Fruit fly (Drosophila melanogaster) whole organism, pupa: ENCODE measurements around the gene CG10252.

Experiments used
- CG10348 ChIP-seq: fragments of 200-800 bp; sonication (Bioruptor generic); IDR thresholded peaks from 2 replicates; pipeline ENCODE4 v1.3.6; 2022; ENCODE audit warnings: missing biosample characterization, missing genetic modification characterization
- CG12605 ChIP-seq: fragments of 200-800 bp; sonication (Bioruptor generic); IDR thresholded peaks from 2 replicates; pipeline ENCODE4 v1.3.6; 2022; ENCODE audit warnings: missing biosample characterization, missing genetic modification characterization
- CG13204 ChIP-seq: fragments of 200-800 bp; sonication (Bioruptor generic); optimal IDR thresholded peaks from 2 replicates; lab custom pipeline; 2018; ENCODE audit warnings: missing biosample characterization, mild to moderate bottlenecking, missing genetic modification characterization, moderate library complexity
- CG14655 ChIP-seq: fragments of 200-800 bp; sonication (Bioruptor generic); optimal IDR thresholded peaks from 3 replicates; lab custom pipeline; 2017; ENCODE audit warnings: mild to moderate bottlenecking, missing biosample characterization, missing genetic modification reagents, missing genetic modification characterization
- CG15710 ChIP-seq: fragments of 200-800 bp; sonication (Bioruptor generic); optimal IDR thresholded peaks from 2 replicates; lab custom pipeline; 2018; ENCODE audit warnings: missing biosample characterization, mild to moderate bottlenecking, missing genetic modification characterization, moderate library complexity
- CG17806 ChIP-seq: fragments of 200-800 bp; sonication (Bioruptor generic); optimal IDR thresholded peaks from 2 replicates; lab custom pipeline; 2018; ENCODE audit warnings: missing biosample characterization, mild to moderate bottlenecking, missing genetic modification characterization, moderate library complexity
- CG32121 ChIP-seq: fragments of 200-800 bp; sonication (Bioruptor generic); IDR thresholded peaks from 2 replicates; pipeline ENCODE4 v1.3.6; 2022; ENCODE audit warnings: missing biosample characterization, missing genetic modification characterization
- CG34367 ChIP-seq: fragments of 200-800 bp; sonication (Bioruptor generic); optimal IDR thresholded peaks from 2 replicates; lab custom pipeline; 2018; ENCODE audit warnings: missing biosample characterization, mild to moderate bottlenecking, missing genetic modification characterization
- CG4496 ChIP-seq: fragments of 200-800 bp; sonication (Bioruptor generic); IDR thresholded peaks from 3 replicates; pipeline ENCODE4 v1.3.6; 2022; ENCODE audit warnings: missing biosample characterization, missing genetic modification characterization
- CG8159 ChIP-seq: fragments of 200-800 bp; sonication (Bioruptor generic); optimal IDR thresholded peaks from 3 replicates; lab custom pipeline; 2018; ENCODE audit warnings: missing biosample characterization, mild to moderate bottlenecking, missing genetic modification characterization, moderate library complexity
- CG8301 ChIP-seq: fragments of 200-800 bp; sonication (Bioruptor generic); optimal IDR thresholded peaks from 2 replicates; lab custom pipeline; 2018; ENCODE audit warnings: missing biosample characterization, mild to moderate bottlenecking, missing genetic modification characterization
- CG9948 ChIP-seq: fragments of 200-800 bp; sonication (Bioruptor generic); optimal IDR thresholded peaks from 2 replicates; lab custom pipeline; 2018; ENCODE audit warnings: missing biosample characterization, mild to moderate bottlenecking, missing genetic modification characterization, moderate library complexity
- D1 ChIP-seq: fragments of 200-800 bp; sonication (Bioruptor generic); optimal IDR thresholded peaks from 2 replicates; lab custom pipeline; 2018; ENCODE audit warnings: missing biosample characterization, mild to moderate bottlenecking, missing genetic modification characterization, moderate library complexity
- EcR ChIP-seq: fragments of 200-800 bp; sonication (Bioruptor generic); optimal IDR thresholded peaks from 3 replicates; lab custom pipeline; 2019; ENCODE audit warnings: missing biosample characterization, missing genetic modification characterization, mild to moderate bottlenecking, moderate library complexity, missing genetic modification reagents
- Ets98B ChIP-seq: fragments of 200-800 bp; sonication (Bioruptor generic); IDR thresholded peaks from 2 replicates; pipeline ENCODE4 v1.3.6; 2022; ENCODE audit warnings: missing biosample characterization, missing genetic modification characterization
- Pif1A ChIP-seq: fragments of 200-800 bp; sonication (Bioruptor generic); optimal IDR thresholded peaks from 3 replicates; lab custom pipeline; 2016; ENCODE audit warnings: missing biosample characterization, missing genetic modification characterization
- Pif1B ChIP-seq: fragments of 200-800 bp; sonication (Bioruptor generic); optimal IDR thresholded peaks from 3 replicates; lab custom pipeline; 2016; ENCODE audit warnings: missing biosample characterization, missing genetic modification characterization
- Snoo ChIP-seq: fragments of 200-800 bp; sonication (Bioruptor generic); optimal IDR thresholded peaks from 3 replicates; lab custom pipeline; 2017; ENCODE audit warnings: missing biosample characterization, mild to moderate bottlenecking, missing genetic modification characterization, inconsistent platforms
- fd96Ca ChIP-seq: fragments of 200-800 bp; sonication (Bioruptor generic); IDR thresholded peaks from 3 replicates; pipeline ENCODE4 v1.3.6; 2022; ENCODE audit warnings: missing biosample characterization, missing genetic modification characterization
- gl ChIP-seq: fragments of 200-800 bp; sonication (Bioruptor generic); optimal IDR thresholded peaks from 2 replicates; lab custom pipeline; 2018; ENCODE audit warnings: missing biosample characterization, mild to moderate bottlenecking, missing genetic modification characterization
- rn ChIP-seq: fragments of 200-800 bp; sonication (Bioruptor generic); IDR thresholded peaks from 2 replicates; pipeline ENCODE4 v1.3.6; 2022; ENCODE audit warnings: missing biosample characterization, missing genetic modification characterization

CG10252 gene

DNA sequence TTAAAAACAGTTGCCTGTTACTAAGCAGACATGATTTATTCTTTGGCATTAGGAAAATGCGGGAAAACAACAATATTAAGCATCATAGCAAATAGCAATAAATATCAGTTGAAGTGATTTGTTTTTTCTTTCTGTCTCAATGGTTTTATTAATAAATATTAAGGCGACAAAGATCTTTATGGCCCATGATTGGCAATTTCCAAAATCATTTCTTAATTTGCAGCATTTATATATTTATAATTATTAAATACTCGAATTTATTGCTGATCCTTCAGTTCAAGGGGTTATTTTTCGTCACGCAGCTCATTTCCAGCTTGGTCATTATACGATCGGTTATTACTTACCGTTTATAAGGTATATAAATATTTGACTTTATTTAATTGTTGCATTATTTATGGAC is 31.6 kb upstream of the CG10252 start:
- no peak for TF ChIP-seq EcR (GFP tag; lab: Kevin White, UChicago)
- TF ChIP-seq Ets98B (GFP tag; lab: Robert Waterston, UW), result no peak
- TF ChIP-seq CG17806 (tag; lab: Kevin White, UChicago), result no peak
- no peak for TF ChIP-seq CG14655 (GFP tag; lab: Kevin White, UChicago)

DNA sequence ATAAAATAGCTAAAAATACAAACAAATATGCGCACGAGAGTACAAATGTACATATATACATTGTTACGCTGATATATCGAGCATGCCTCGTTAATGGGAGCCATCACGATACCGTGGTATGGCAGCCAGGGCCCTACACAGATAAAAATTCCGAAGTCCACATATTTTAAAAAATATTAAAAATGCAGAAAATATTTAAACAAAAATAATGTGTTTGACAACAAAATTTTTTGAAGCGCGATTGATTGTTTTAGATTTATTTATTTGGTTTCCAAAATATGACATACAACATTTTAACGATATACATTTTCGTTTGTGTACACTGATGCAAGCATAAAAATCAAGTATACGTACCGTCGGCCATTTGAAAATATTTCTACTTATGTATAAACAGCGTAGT is 30.7 kb upstream of the CG10252 start:
- peak; percentile 27 for TF ChIP-seq CG34367
- TF ChIP-seq CG17806 (tag; lab: Kevin White, UChicago), result peak; percentile 34
- no peak for TF ChIP-seq EcR (GFP tag; lab: Kevin White, UChicago)
- TF ChIP-seq rn (GFP tag; lab: Robert Waterston, UW), result peak; percentile 33; the same call in 1 of the 2 replicates
- peak; percentile 70 for TF ChIP-seq CG8301 (tag; lab: Kevin White, UChicago)
- TF ChIP-seq fd96Ca, result 0 out of 3 replicates have a peak, but pooled peaks have one; percentile 50
- TF ChIP-seq CG12605, result peak; percentile 67
- peak; percentile 67 for TF ChIP-seq CG14655 (GFP tag; lab: Kevin White, UChicago)
- peak; percentile 40 for TF ChIP-seq Snoo (tag; lab: Kevin White, UChicago)
- TF ChIP-seq CG13204 (GFP tag; lab: Kevin White, UChicago), result no peak
- TF ChIP-seq gl (tag; lab: Kevin White, UChicago), result no peak
- peak; percentile 69 for TF ChIP-seq CG8159 (tag; lab: Kevin White, UChicago)
- peak; percentile 83 for TF ChIP-seq CG4496
- TF ChIP-seq CG10348 (GFP tag; lab: Robert Waterston, UW), result no peak
- TF ChIP-seq Pif1B (GFP tag; lab: Kevin White, UChicago), result peak; percentile 45
- TF ChIP-seq Pif1A (GFP tag; lab: Kevin White, UChicago), result peak; percentile 63
- no peak for TF ChIP-seq D1 (tag; lab: Kevin White, UChicago)
- peak; percentile 84 for TF ChIP-seq CG32121
- peak; percentile 63 for TF ChIP-seq CG9948 (tag; lab: Kevin White, UChicago)
- TF ChIP-seq Ets98B (GFP tag; lab: Robert Waterston, UW), result peak; percentile 75
- TF ChIP-seq CG15710 (tag; lab: Kevin White, UChicago), result peak; percentile 60
- TF ChIP-seq, all 21 proteins: peak for 16

DNA sequence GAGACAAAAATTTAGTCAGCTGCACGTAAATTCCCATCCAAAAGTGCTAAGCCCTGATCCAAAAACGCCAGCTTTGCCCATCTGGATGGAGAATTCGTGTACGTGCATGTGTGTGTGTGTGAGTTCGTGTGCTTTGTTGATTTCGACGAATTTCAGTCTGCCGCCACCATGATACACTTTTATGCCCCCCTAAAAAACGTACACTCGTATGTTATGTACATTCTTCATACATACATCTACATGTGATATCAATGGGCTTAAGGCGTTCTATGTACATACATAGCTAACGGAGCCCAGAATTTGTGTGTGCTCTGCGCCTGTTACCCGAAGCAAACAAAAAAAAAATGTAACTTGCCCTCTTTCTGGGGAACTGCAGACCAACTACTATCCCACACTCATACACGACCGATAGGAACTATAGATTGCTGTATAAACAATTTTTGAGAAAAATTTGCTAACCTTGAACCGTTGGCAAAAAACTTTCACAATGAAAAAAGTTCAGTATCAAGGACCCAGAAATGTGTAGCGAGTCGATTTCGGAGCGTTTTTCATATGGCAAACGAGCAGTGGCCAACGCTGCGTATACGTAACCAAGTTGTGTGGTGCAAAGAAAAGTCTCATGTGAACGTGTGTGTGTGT is 29.8 kb upstream of the CG10252 start:
- TF ChIP-seq CG34367 (no peak), CG32121 (no peak), CG12605 (no peak), CG8159 (tag; lab: Kevin White, UChicago) (no peak), gl (tag; lab: Kevin White, UChicago) (no peak), rn (GFP tag; lab: Robert Waterston, UW) (no peak), CG4496 (no peak), D1 (tag; lab: Kevin White, UChicago) (no peak), EcR (GFP tag; lab: Kevin White, UChicago) (no peak), CG15710 (tag; lab: Kevin White, UChicago) (no peak), CG17806 (tag; lab: Kevin White, UChicago) (no peak), Pif1A (GFP tag; lab: Kevin White, UChicago) (no peak), Pif1B (GFP tag; lab: Kevin White, UChicago) (no peak), CG10348 (GFP tag; lab: Robert Waterston, UW) (no peak), CG9948 (tag; lab: Kevin White, UChicago) (no peak), CG14655 (GFP tag; lab: Kevin White, UChicago) (no peak), fd96Ca (no peak)
- TF ChIP-seq, all 21 proteins: peak for 0

DNA sequence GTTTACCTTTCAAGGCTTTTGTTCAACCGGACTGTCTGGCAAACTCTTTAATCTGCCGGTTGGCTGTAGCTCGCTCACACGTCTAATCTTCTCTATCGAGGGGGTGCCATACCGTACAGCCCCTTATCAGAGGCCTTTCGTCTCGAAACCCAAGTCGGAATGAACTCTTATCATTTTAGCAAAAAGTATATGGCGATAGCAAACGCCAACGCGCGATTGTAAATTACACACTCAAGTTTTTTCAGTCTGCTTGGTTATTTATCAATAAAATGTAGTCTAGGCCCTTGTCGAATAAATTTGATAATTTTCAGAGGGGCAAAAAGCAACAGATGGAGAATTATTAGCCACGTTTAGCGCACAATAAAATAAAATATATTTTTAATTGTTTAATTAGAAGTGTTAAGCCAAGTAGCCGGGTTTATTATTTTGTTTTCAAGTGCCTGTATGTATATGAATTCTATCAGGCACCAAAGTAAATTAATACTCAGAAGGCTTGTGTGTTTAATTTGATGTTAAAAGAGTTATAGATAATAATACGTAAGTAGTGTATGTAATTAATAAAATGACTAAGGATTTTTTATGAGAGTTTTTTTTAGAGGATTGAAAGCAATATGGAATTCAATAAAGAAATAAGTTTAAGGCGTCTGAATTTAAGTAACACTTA is 28.9 kb upstream of the CG10252 start:
- TF ChIP-seq Ets98B (GFP tag; lab: Robert Waterston, UW) (no peak; the same call in 1 of the 2 replicates), EcR (GFP tag; lab: Kevin White, UChicago) (peak; percentile 61)

DNA sequence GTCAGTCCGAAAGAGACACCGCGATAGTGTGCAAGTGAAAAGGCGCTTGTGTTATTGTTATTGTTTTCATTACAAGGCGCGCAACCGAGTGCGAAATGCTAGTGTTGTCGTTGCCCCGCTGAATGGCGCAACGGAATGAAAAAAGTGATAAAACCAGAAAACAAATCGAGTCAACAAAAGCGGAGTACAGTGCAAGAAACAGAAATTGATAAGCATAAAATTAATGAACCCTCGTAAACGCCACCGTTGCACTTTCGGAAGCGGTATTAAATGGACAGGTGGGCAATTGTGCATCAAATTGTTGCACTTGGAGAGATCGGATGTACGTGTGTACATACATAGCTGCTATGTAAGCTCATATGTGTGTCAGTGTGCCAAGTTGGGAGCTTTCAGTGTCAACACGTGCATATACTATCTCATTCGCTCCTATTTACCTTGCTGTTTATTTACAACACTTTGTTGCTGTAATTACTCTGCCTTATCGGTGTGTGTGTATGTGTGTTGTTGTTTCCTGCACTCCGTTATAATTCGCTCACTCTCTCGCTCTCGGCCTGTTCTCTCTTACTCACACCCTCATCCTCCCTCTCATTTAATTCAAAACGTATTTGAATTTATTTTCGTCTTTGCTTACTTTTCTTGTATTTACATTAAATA is 27.5 kb upstream of the CG10252 start:
- TF ChIP-seq CG15710 (tag; lab: Kevin White, UChicago), result peak; percentile 23
- TF ChIP-seq CG9948 (tag; lab: Kevin White, UChicago), result no peak
- no peak for TF ChIP-seq rn (GFP tag; lab: Robert Waterston, UW)
- peak; percentile 29 for TF ChIP-seq Pif1B (GFP tag; lab: Kevin White, UChicago)
- TF ChIP-seq CG4496, result peak; percentile 55; the same call in 1 of the 3 replicates
- no peak for TF ChIP-seq D1 (tag; lab: Kevin White, UChicago)
- no peak for TF ChIP-seq CG13204 (GFP tag; lab: Kevin White, UChicago)
- TF ChIP-seq CG14655 (GFP tag; lab: Kevin White, UChicago), result peak; percentile 40
- peak; percentile 68 for TF ChIP-seq CG32121
- no peak; the same call in 1 of the 2 replicates for TF ChIP-seq CG12605
- peak; percentile 36 for TF ChIP-seq CG17806 (tag; lab: Kevin White, UChicago)
- TF ChIP-seq gl (tag; lab: Kevin White, UChicago), result peak; percentile 79
- peak; percentile 73 for TF ChIP-seq EcR (GFP tag; lab: Kevin White, UChicago)
- TF ChIP-seq CG8159 (tag; lab: Kevin White, UChicago), result peak; percentile 42
- no peak for TF ChIP-seq CG10348 (GFP tag; lab: Robert Waterston, UW)
- TF ChIP-seq Snoo (tag; lab: Kevin White, UChicago), result no peak
- TF ChIP-seq CG8301 (tag; lab: Kevin White, UChicago), result peak; percentile 40
- TF ChIP-seq Ets98B (GFP tag; lab: Robert Waterston, UW), result peak; percentile 60
- peak; percentile 56 for TF ChIP-seq fd96Ca
- peak; percentile 41 for TF ChIP-seq CG34367
- TF ChIP-seq Pif1A (GFP tag; lab: Kevin White, UChicago), result no peak
